Fruit fly (Drosophila melanogaster): ENCODE measurements around the gene CG31142.
A peak's percentile ranks its signal among the peaks of the same experiment; 100 is the strongest.

CG31142 gene

dm6 chr3R:23922502-23923350 lies 6.3 kb upstream of the CG31142 start, which contains the start of the genes sba and CG31141 (continued):
- TF ChIP-seq CG6276 (GFP tag; optimal IDR thresholded peaks at IDR 0.05) (no peak), CG9139 (GFP tag; optimal IDR thresholded peaks at IDR 0.05) (no peak), esn (GFP tag; optimal IDR thresholded peaks at IDR 0.05) (peak; percentile 25), Gug (GFP tag; IDR thresholded peaks at IDR 0.05) (no peak), CG11294 (GFP tag; IDR thresholded peaks at IDR 0.05) (no peak), lz (GFP tag; optimal IDR thresholded peaks at IDR 0.05) (no peak), net (GFP tag; optimal IDR thresholded peaks at IDR 0.05) (no peak), fd59A (GFP tag; optimal IDR thresholded peaks at IDR 0.05) (no peak), Sox15 (GFP tag; optimal IDR thresholded peaks at IDR 0.05) (no peak), CG3919 (GFP tag; optimal IDR thresholded peaks at IDR 0.05) (no peak), Hr38 (GFP tag; optimal IDR thresholded peaks at IDR 0.05) (no peak), Ets21C (GFP tag; optimal IDR thresholded peaks at IDR 0.05) (no peak), OdsH (GFP tag; optimal IDR thresholded peaks at IDR 0.05) (no peak), CG6792 (GFP tag; optimal IDR thresholded peaks at IDR 0.05) (no peak), Eip75B (GFP tag; optimal IDR thresholded peaks at IDR 0.05) (peak; percentile 20), CG34406 (GFP tag; optimal IDR thresholded peaks at IDR 0.05) (no peak), CG11902 (GFP tag; optimal IDR thresholded peaks at IDR 0.05) (no peak), CG8319 (GFP tag; optimal IDR thresholded peaks at IDR 0.05) (no peak), fd85E (GFP tag; optimal IDR thresholded peaks at IDR 0.05) (no peak), vri (GFP tag; optimal IDR thresholded peaks at IDR 0.05) (peak; percentile 65), Sox14 (GFP tag; optimal IDR thresholded peaks at IDR 0.05) (peak; percentile 39), fkh (GFP tag; optimal IDR thresholded peaks at IDR 0.05) (no peak), Sox102F (GFP tag; optimal IDR thresholded peaks at IDR 0.05) (no peak), CG32006 (GFP tag; optimal IDR thresholded peaks at IDR 0.05) (no peak), spab (GFP tag; optimal IDR thresholded peaks at IDR 0.05) (no peak), CG4318 (GFP tag; optimal IDR thresholded peaks at IDR 0.05) (no peak), Eip93F (GFP tag; optimal IDR thresholded peaks at IDR 0.05) (no peak), dsx (GFP tag; optimal IDR thresholded peaks at IDR 0.05; ENCODE audit: poor library complexity, severe bottlenecking) (peak; percentile 26), Blimp-1 (GFP tag; optimal IDR thresholded peaks at IDR 0.05) (no peak), CG10669 (GFP tag; optimal IDR thresholded peaks at IDR 0.05) (no peak), Hr39 (GFP tag; optimal IDR thresholded peaks at IDR 0.05) (no peak), Met (GFP tag; optimal IDR thresholded peaks at IDR 0.05) (no peak), ss (GFP tag; optimal IDR thresholded peaks at IDR 0.05) (no peak)

dm6 chr3R:23924200-23924599 lies 4.8 kb upstream of the CG31142 start, which contains the start of gene Ndc1:
Ndc1 (plus strand) TSS chr3R:23924399.
- no peak for TF ChIP-seq CG10669 (GFP tag; optimal IDR thresholded peaks at IDR 0.05)
- TF ChIP-seq Eip78C (GFP tag), result no peak
- TF ChIP-seq Eip93F (GFP tag; optimal IDR thresholded peaks at IDR 0.05), result no peak
- no peak for TF ChIP-seq Gug (GFP tag; IDR thresholded peaks at IDR 0.05)
- no peak for TF ChIP-seq Hr4 (GFP tag; optimal IDR thresholded peaks at IDR 0.05)
- TF ChIP-seq topi (GFP tag; optimal IDR thresholded peaks at IDR 0.05), result no peak
- TF ChIP-seq eg (GFP tag; IDR thresholded peaks at IDR 0.05), result no peak
- TF ChIP-seq CG3919 (GFP tag; optimal IDR thresholded peaks at IDR 0.05), result no peak
- no peak for TF ChIP-seq CG8319 (GFP tag; optimal IDR thresholded peaks at IDR 0.05)
- no peak for TF ChIP-seq CG6854 (GFP tag; optimal IDR thresholded peaks at IDR 0.05)
- TF ChIP-seq Hr39 (GFP tag; optimal IDR thresholded peaks at IDR 0.05), result no peak
- no peak for TF ChIP-seq CG9139 (GFP tag; optimal IDR thresholded peaks at IDR 0.05)

All from whole organism, prepupa.